Worm (Caenorhabditis elegans) whole organism, young adult: ENCODE data around the gene rpia-1.

ENCODE experiments used
- B0261.1 ChIP-seq: sonication (generic microtip); optimal IDR thresholded peaks from 2 replicates; lab custom pipeline; 2016; ENCODE audit warnings: mild to moderate bottlenecking, missing genetic modification characterization, moderate library complexity, missing compliant biosample characterization
- C17E4.6 ChIP-seq: fragments of 200-800 bp; sonication (Bioruptor generic); IDR thresholded peaks from 2 replicates; pipeline ENCODE4 v1.3.6; 2022; ENCODE audit warnings: missing genetic modification reagents, missing genetic modification characterization, missing compliant biosample characterization
- D2030.7 ChIP-seq: fragments of 200-800 bp; sonication (Bioruptor generic); IDR thresholded peaks from 2 replicates; pipeline ENCODE4 v1.3.6; 2022; ENCODE audit warnings: missing genetic modification reagents, missing genetic modification characterization, missing compliant biosample characterization
- F39B2.1 ChIP-seq: fragments of 200-800 bp; sonication (Bioruptor generic); IDR thresholded peaks from 2 replicates; pipeline ENCODE4 v1.3.6; 2022; ENCODE audit warnings: missing genetic modification reagents, missing genetic modification characterization, missing compliant biosample characterization
- F52B5.7 ChIP-seq: sonication (generic microtip); optimal IDR thresholded peaks from 2 replicates; lab custom pipeline; 2016; ENCODE audit warnings: mild to moderate bottlenecking, missing genetic modification characterization, missing compliant biosample characterization
- F57C9.4 ChIP-seq: sonication (generic microtip); optimal IDR thresholded peaks from 2 replicates; lab custom pipeline; 2017; ENCODE audit warnings: mild to moderate bottlenecking, missing genetic modification characterization, missing compliant biosample characterization
- T07F8.4 ChIP-seq: sonication (generic microtip); optimal IDR thresholded peaks from 2 replicates; lab custom pipeline; 2016; ENCODE audit warnings: mild to moderate bottlenecking, missing genetic modification characterization, moderate library complexity, missing compliant biosample characterization
- Y53G8AR.9 ChIP-seq: fragments of 200-800 bp; sonication (Bioruptor generic); conservative IDR thresholded peaks from 2 replicates; pipeline ENCODE4 v1.3.6; 2022; ENCODE audit warnings: missing genetic modification reagents, missing genetic modification characterization, missing compliant biosample characterization
- Y56A3A.18 ChIP-seq: fragments of 200-800 bp; sonication (Bioruptor generic); IDR thresholded peaks from 2 replicates; pipeline ENCODE4 v1.3.6; 2022; ENCODE audit warnings: missing genetic modification reagents, missing genetic modification characterization, missing compliant biosample characterization
- Y79H2A.3 ChIP-seq: fragments of 200-800 bp; sonication (Bioruptor generic); conservative IDR thresholded peaks from 2 replicates; pipeline ENCODE4 v1.3.6; 2022; ENCODE audit warnings: missing genetic modification reagents, missing genetic modification characterization, missing compliant biosample characterization
- Y95B8A.8 ChIP-seq: fragments of 200-800 bp; sonication (Bioruptor generic); IDR thresholded peaks from 2 replicates; pipeline ENCODE4 v1.3.6; 2022; ENCODE audit warnings: missing genetic modification reagents, missing genetic modification characterization, missing compliant biosample characterization
- ama-1 ChIP-seq, 3 experiments: fragments of 150-350 bp in 1 of 3; sonication (generic microtip) in 2 of 3; optimal IDR thresholded peaks; 2 replicates each; lab custom pipeline; 2014 to 2018; ENCODE audit warnings: missing biosample characterization in 2 of 3, missing genetic modification characterization in 2 of 3, missing genetic modification reagents in 2 of 3
- athp-1 ChIP-seq: sonication (generic microtip); optimal IDR thresholded peaks from 2 replicates; lab custom pipeline; 2017; ENCODE audit warnings: mild to moderate bottlenecking, missing genetic modification characterization, missing compliant biosample characterization
- attf-5 ChIP-seq: fragments of 200-800 bp; sonication (Bioruptor generic); optimal IDR thresholded peaks from 2 replicates; lab custom pipeline; 2018; ENCODE audit warnings: mild to moderate bottlenecking, missing genetic modification characterization, missing compliant biosample characterization
- bed-1 ChIP-seq: fragments of 200-800 bp; sonication (Bioruptor generic); IDR thresholded peaks from 2 replicates; pipeline ENCODE4 v1.3.6; 2022; ENCODE audit warnings: missing genetic modification reagents, missing genetic modification characterization, missing compliant biosample characterization
- cebp-1 ChIP-seq, 2 experiments: fragments of 200-800 bp in 1 of 2; sonication (Bioruptor generic) in 1 of 2; sonication (generic microtip) in 1 of 2; IDR thresholded peaks in 1 of 2; optimal IDR thresholded peaks in 1 of 2; 2 replicates each; pipeline versions ENCODE4 v1.3.6 to Lab custom; 2017 to 2022; ENCODE audit warnings: missing compliant biosample characterization in 2 of 2, missing genetic modification characterization in 2 of 2, mild to moderate bottlenecking in 1 of 2, missing genetic modification reagents in 1 of 2, moderate library complexity in 1 of 2
- ceh-100 ChIP-seq: fragments of 200-800 bp; sonication (Bioruptor generic); IDR thresholded peaks from 2 replicates; pipeline ENCODE4 v1.3.6; 2022; ENCODE audit warnings: missing genetic modification reagents, missing genetic modification characterization, missing compliant biosample characterization
- ceh-40 ChIP-seq: fragments of 200-800 bp; sonication (Bioruptor generic); IDR thresholded peaks from 2 replicates; pipeline ENCODE4 v1.3.6; 2022; ENCODE audit warnings: missing genetic modification characterization, missing compliant biosample characterization
- ceh-79 ChIP-seq: sonication (generic microtip); optimal IDR thresholded peaks from 2 replicates; lab custom pipeline; 2017; ENCODE audit warnings: mild to moderate bottlenecking, missing genetic modification characterization, missing compliant biosample characterization
- ceh-91 ChIP-seq: fragments of 200-800 bp; sonication (Bioruptor generic); IDR thresholded peaks from 2 replicates; pipeline ENCODE4 v1.3.6; 2022; ENCODE audit warnings: missing genetic modification reagents, missing genetic modification characterization, missing compliant biosample characterization
- chd-7 ChIP-seq: sonication (generic microtip); optimal IDR thresholded peaks from 2 replicates; lab custom pipeline; 2016; ENCODE audit warnings: mild to moderate bottlenecking, missing genetic modification characterization, moderate library complexity, missing compliant biosample characterization
- dox-1 ChIP-seq: fragments of 200-800 bp; sonication (Bioruptor generic); IDR thresholded peaks from 2 replicates; pipeline ENCODE4 v1.3.6; 2022; ENCODE audit warnings: missing genetic modification reagents, missing genetic modification characterization, missing compliant biosample characterization
- efl-1 ChIP-seq: fragments of 150-350 bp; optimal IDR thresholded peaks from 2 replicates; lab custom pipeline; 2014; ENCODE audit warnings: missing biosample characterization, missing genetic modification reagents, missing genetic modification characterization
- egl-18 ChIP-seq: fragments of 200-800 bp; sonication (Bioruptor generic); IDR thresholded peaks from 2 replicates; pipeline ENCODE4 v1.3.6; 2022; ENCODE audit warnings: missing genetic modification reagents, missing genetic modification characterization, missing compliant biosample characterization
- egrh-3 ChIP-seq: fragments of 200-800 bp; sonication (Bioruptor generic); IDR thresholded peaks from 2 replicates; pipeline ENCODE4 v1.3.6; 2022; ENCODE audit warnings: missing genetic modification reagents, missing genetic modification characterization, missing compliant biosample characterization
- gei-17 ChIP-seq: fragments of 200-800 bp; sonication (Bioruptor generic); optimal IDR thresholded peaks from 2 replicates; lab custom pipeline; 2018; ENCODE audit warnings: mild to moderate bottlenecking, missing genetic modification characterization, missing compliant biosample characterization
- him-1 ChIP-seq: sonication (generic microtip); optimal IDR thresholded peaks from 2 replicates; lab custom pipeline; 2016; ENCODE audit warnings: missing genotype, missing genetic modification reagents, missing genetic modification characterization, missing compliant biosample characterization
- hmg-20 ChIP-seq: fragments of 200-800 bp; sonication (Bioruptor generic); IDR thresholded peaks from 2 replicates; pipeline ENCODE4 v1.3.6; 2022; ENCODE audit warnings: missing genetic modification reagents, missing genetic modification characterization, missing compliant biosample characterization
- lsl-1 ChIP-seq: fragments of 200-800 bp; sonication (Bioruptor generic); optimal IDR thresholded peaks from 2 replicates; lab custom pipeline; 2018; ENCODE audit warnings: mild to moderate bottlenecking, missing genetic modification characterization, moderate library complexity, missing compliant biosample characterization
- madf-8 ChIP-seq: fragments of 200-800 bp; sonication (Bioruptor generic); conservative IDR thresholded peaks from 2 replicates; pipeline ENCODE4 v1.3.6; 2022; ENCODE audit warnings: missing genetic modification reagents, missing genetic modification characterization, missing compliant biosample characterization
- mcd-1 ChIP-seq: fragments of 200-800 bp; sonication (Bioruptor generic); IDR thresholded peaks from 2 replicates; pipeline ENCODE4 v1.3.6; 2022; ENCODE audit warnings: missing genetic modification reagents, missing genetic modification characterization, missing compliant biosample characterization
- mxl-1 ChIP-seq: sonication (generic microtip); optimal IDR thresholded peaks from 2 replicates; lab custom pipeline; 2016; ENCODE audit warnings: missing genetic modification characterization, missing compliant biosample characterization
- nfya-1 ChIP-seq: sonication (generic microtip); optimal IDR thresholded peaks from 2 replicates; lab custom pipeline; 2017; ENCODE audit warnings: antibody characterized with exemption, missing compliant biosample characterization, missing genetic modification characterization, borderline replicate concordance; ENCODE audit not compliant: insufficient read depth
- nhr-120 ChIP-seq: fragments of 200-800 bp; sonication (Bioruptor generic); IDR thresholded peaks from 2 replicates; pipeline ENCODE4 v1.3.6; 2022; ENCODE audit warnings: missing genetic modification characterization, missing compliant biosample characterization
- rcor-1 ChIP-seq: fragments of 200-800 bp; sonication (Bioruptor generic); IDR thresholded peaks from 2 replicates; pipeline ENCODE4 v1.3.6; 2022; ENCODE audit warnings: missing genetic modification reagents, missing genetic modification characterization, missing compliant biosample characterization
- repo-1 ChIP-seq: sonication (generic microtip); optimal IDR thresholded peaks from 2 replicates; lab custom pipeline; 2017; ENCODE audit warnings: mild to moderate bottlenecking, missing genetic modification characterization, missing compliant biosample characterization
- rpc-1 ChIP-seq, 2 experiments: fragments of 150-350 bp in 1 of 2; sonication (generic microtip) in 1 of 2; optimal IDR thresholded peaks; 2 replicates each; lab custom pipeline; 2014 to 2018; ENCODE audit warnings: missing biosample characterization in 1 of 2, missing genetic modification characterization in 1 of 2, missing genetic modification reagents in 1 of 2, missing genotype in 1 of 2
- sea-2 ChIP-seq: fragments of 200-800 bp; sonication (Bioruptor generic); IDR thresholded peaks from 2 replicates; pipeline ENCODE4 v1.3.6; 2022; ENCODE audit warnings: missing genetic modification characterization, missing compliant biosample characterization
- snpc-1.1 ChIP-seq: sonication (generic microtip); optimal IDR thresholded peaks from 2 replicates; lab custom pipeline; 2017; ENCODE audit warnings: missing genetic modification characterization, mild to moderate bottlenecking, missing compliant biosample characterization, antibody characterized with exemption, moderate library complexity, missing genotype, missing genetic modification reagents; ENCODE audit not compliant: insufficient read depth
- snpc-1.3 ChIP-seq: sonication (generic microtip); optimal IDR thresholded peaks from 2 replicates; lab custom pipeline; 2017; ENCODE audit warnings: missing genetic modification characterization, mild to moderate bottlenecking, missing compliant biosample characterization, antibody characterized with exemption, moderate library complexity, missing genotype, missing genetic modification reagents; ENCODE audit not compliant: insufficient read depth
- snpc-3.4 ChIP-seq: sonication (generic microtip); optimal IDR thresholded peaks from 2 replicates; lab custom pipeline; 2017; ENCODE audit warnings: missing genetic modification characterization, mild to moderate bottlenecking, missing compliant biosample characterization, antibody characterized with exemption, moderate library complexity, missing genotype, missing genetic modification reagents
- somi-1 ChIP-seq: fragments of 200-800 bp; sonication (Bioruptor generic); optimal IDR thresholded peaks from 2 replicates; lab custom pipeline; 2018; ENCODE audit warnings: mild to moderate bottlenecking, missing genetic modification characterization, missing compliant biosample characterization
- ztf-18 ChIP-seq: sonication (generic microtip); optimal IDR thresholded peaks from 2 replicates; lab custom pipeline; 2016; ENCODE audit warnings: missing genotype, mild to moderate bottlenecking, missing genetic modification characterization, missing compliant biosample characterization
- ztf-25 ChIP-seq: fragments of 200-800 bp; sonication (Bioruptor generic); IDR thresholded peaks from 2 replicates; pipeline ENCODE4 v1.3.6; 2022; ENCODE audit warnings: missing genetic modification reagents, missing genetic modification characterization, missing compliant biosample characterization
- ztf-3 ChIP-seq: fragments of 200-800 bp; sonication (Bioruptor generic); optimal IDR thresholded peaks from 2 replicates; lab custom pipeline; 2018; ENCODE audit warnings: mild to moderate bottlenecking, missing genetic modification characterization, missing compliant biosample characterization

rpia-1 gene

ce11 chrIII:7101814-7102477, 21.0 kb upstream of the rpia-1 start (continued):
- TF ChIP-seq attf-5 (GFP tag; lab: Kevin White, UChicago) (peak; percentile 22), him-1 (peak; percentile 8), mcd-1 (no peak), D2030.7 (GFP tag; lab: Robert Waterston, UW) (peak; percentile 86), Y56A3A.18 (GFP tag; lab: Robert Waterston, UW) (peak; percentile 75), F57C9.4 (tag; lab: Kevin White, UChicago) (no peak), rcor-1 (GFP tag; lab: Robert Waterston, UW) (peak; percentile 78; the same call in 1 of the 2 replicates), snpc-3.4 (tag; lab: Kevin White, UChicago) (peak; percentile 88), repo-1 (peak; percentile 43), nfya-1 (tag; lab: Kevin White, UChicago) (no peak), hmg-20 (GFP tag; lab: Robert Waterston, UW) (0 out of 2 replicates have a peak, but pooled peaks have one; percentile 34), cebp-1 (GFP tag; IDR thresholded peaks at IDR 0.05; lab: Robert Waterston, UW) (no peak; the same call in 1 of the 2 replicates), cebp-1 (tag; optimal IDR thresholded peaks at IDR 0.05; lab: Kevin White, UChicago) (no peak), F52B5.7 (tag; lab: Kevin White, UChicago) (peak; percentile 72), Y53G8AR.9 (GFP tag; lab: Robert Waterston, UW) (peak; percentile 83), Y95B8A.8 (GFP tag; lab: Robert Waterston, UW) (peak; percentile 92), rpc-1 (optimal IDR thresholded peaks at IDR 0.05; lab: Kevin White, UChicago) (no peak), rpc-1 (tag; optimal IDR thresholded peaks at IDR 0.05; lab: Kevin White, UChicago) (peak; percentile 6), nhr-120 (GFP tag; lab: Robert Waterston, UW) (no peak), T07F8.4 (tag; lab: Kevin White, UChicago) (no peak), Y79H2A.3 (GFP tag; lab: Robert Waterston, UW) (peak; percentile 95), ceh-100 (peak; percentile 35), snpc-1.3 (tag; lab: Kevin White, UChicago) (peak; percentile 67), ztf-18 (tag; lab: Kevin White, UChicago) (peak; percentile 38), ceh-79 (tag; lab: Kevin White, UChicago) (no peak), C17E4.6 (GFP tag; lab: Robert Waterston, UW) (0 out of 2 replicates have a peak, but pooled peaks have one; percentile 11)
- TF ChIP-seq, all 124 proteins: peak for 51

- no peak for TF ChIP-seq egl-18
- TF ChIP-seq ztf-25 (GFP tag; lab: Robert Waterston, UW) = no peak
- TF ChIP-seq sea-2 = no peak
- no peak for TF ChIP-seq Y56A3A.18 (GFP tag; lab: Robert Waterston, UW)
- no peak for TF ChIP-seq mxl-1 (tag; lab: Kevin White, UChicago)
- no peak for TF ChIP-seq ama-1 (optimal IDR thresholded peaks at IDR 0.05; lab: Kevin White, UChicago)
- peak in 1 of 2 experiments; percentile 7 for TF ChIP-seq ama-1 (GFP tag; optimal IDR thresholded peaks at IDR 0.05; lab: Kevin White, UChicago)
- peak; percentile 82 for TF ChIP-seq snpc-1.1 (tag; lab: Kevin White, UChicago)
- peak; percentile 62 for TF ChIP-seq him-1
- no peak for TF ChIP-seq B0261.1 (tag; lab: Kevin White, UChicago)
- TF ChIP-seq gei-17 (GFP tag; lab: Kevin White, UChicago) = no peak
- TF ChIP-seq efl-1 (GFP tag; lab: Kevin White, UChicago) = peak; percentile 99
- TF ChIP-seq bed-1 (GFP tag; lab: Robert Waterston, UW) = no peak
- no peak for TF ChIP-seq F39B2.1 (GFP tag; lab: Robert Waterston, UW)
- no peak for TF ChIP-seq ceh-40
- TF ChIP-seq ceh-91 = peak; percentile 98
- no peak for TF ChIP-seq somi-1 (GFP tag; lab: Kevin White, UChicago)
- TF ChIP-seq madf-8 (GFP tag; lab: Robert Waterston, UW) = peak; percentile 99
- TF ChIP-seq lsl-1 (GFP tag; lab: Kevin White, UChicago) = peak; percentile 88
- TF ChIP-seq egrh-3 (GFP tag; lab: Robert Waterston, UW) = no peak
- no peak for TF ChIP-seq ztf-3 (GFP tag; lab: Kevin White, UChicago)
- TF ChIP-seq athp-1 (tag; lab: Kevin White, UChicago) = peak; percentile 20
- no peak for TF ChIP-seq chd-7
- TF ChIP-seq dox-1 (GFP tag; lab: Robert Waterston, UW) = peak; percentile 77; the same call in 1 of the 2 replicates
Observed at ce11 chrIII:7103940-7104440, 18.9 kb upstream of the rpia-1 start, which contains the start of gene cpg-2. Gene cpg-2 (minus strand): TSS chrIII:7103990.
